Worm (Caenorhabditis elegans): Measurements from ENCODE around the gene grd-3.
"Not testable (repeated sequence)": the region's sequence is repeated elsewhere in the genome, so short reads cannot be mapped to it uniquely, and the experiment has no call there.

The grd-3 gene

ce11 chrIV:3418741-3419140 is 20.7 kb upstream of the grd-3 start:
- no peak for TF ChIP-seq hnd-1 (tag; optimal IDR thresholded peaks at IDR 0.05)
- no peak for TF ChIP-seq F13C5.2 (tag; optimal IDR thresholded peaks at IDR 0.05)
- TF ChIP-seq hmbx-1 (tag; optimal IDR thresholded peaks at IDR 0.05), result no peak
- no peak for TF ChIP-seq ets-7 (tag; optimal IDR thresholded peaks at IDR 0.05)
- TF ChIP-seq aly-1 (tag; optimal IDR thresholded peaks at IDR 0.05), result no peak
- TF ChIP-seq sea-1 (GFP tag; conservative IDR thresholded peaks at IDR 0.05), result no peak
- TF ChIP-seq flt-1 (GFP tag; IDR thresholded peaks at IDR 0.05), result no peak
- TF ChIP-seq tbx-11 (GFP tag; IDR thresholded peaks at IDR 0.05), result no peak
- TF ChIP-seq tbx-37 (GFP tag; conservative IDR thresholded peaks at IDR 0.05), result no peak
- no peak for TF ChIP-seq ceh-13 (GFP tag; optimal IDR thresholded peaks at IDR 0.05)

- TF ChIP-seq ama-1 (optimal IDR thresholded peaks at IDR 0.05) (no peak), tra-4 (tag; optimal IDR thresholded peaks at IDR 0.05) (no peak), aly-1 (tag; optimal IDR thresholded peaks at IDR 0.05) (no peak), flt-1 (GFP tag; IDR thresholded peaks at IDR 0.05) (no peak), tbx-37 (GFP tag; conservative IDR thresholded peaks at IDR 0.05) (no peak), F13C5.2 (tag; optimal IDR thresholded peaks at IDR 0.05) (no peak), pes-1 (GFP tag; IDR thresholded peaks at IDR 0.05) (no peak), ceh-36 (tag; optimal IDR thresholded peaks at IDR 0.05) (no peak), hmg-4 (GFP tag; optimal IDR thresholded peaks at IDR 0.05) (no peak), hmbx-1 (tag; optimal IDR thresholded peaks at IDR 0.05) (no peak), scrt-1 (GFP tag; IDR thresholded peaks at IDR 0.05) (no peak), sea-1 (GFP tag; conservative IDR thresholded peaks at IDR 0.05) (no peak), ets-7 (tag; optimal IDR thresholded peaks at IDR 0.05) (no peak)
Measured at ce11 chrIV:3422516-3422915, 16.9 kb upstream of the grd-3 start, which contains the start of gene C04C3.6. Gene C04C3.6 (minus strand): TSS chrIV:3422616.

ce11 chrIV:3428434-3428950 is 11.0 kb upstream of the grd-3 start, which contains the start of the genes C04C3.9 and srz-60:
Gene C04C3.9 (minus strand): TSS chrIV:3428534.
Gene srz-60 (plus strand): TSS chrIV:3428900.
- no peak for TF ChIP-seq tra-4 (tag; optimal IDR thresholded peaks at IDR 0.05)
- TF ChIP-seq ceh-36 (tag; optimal IDR thresholded peaks at IDR 0.05), result no peak
- TF ChIP-seq ceh-13 (GFP tag; optimal IDR thresholded peaks at IDR 0.05), result no peak
- no peak for TF ChIP-seq pes-1 (GFP tag; IDR thresholded peaks at IDR 0.05)
- TF ChIP-seq sea-1 (GFP tag; conservative IDR thresholded peaks at IDR 0.05), result no peak
- TF ChIP-seq tbx-11 (GFP tag; IDR thresholded peaks at IDR 0.05), result no peak
- no peak for TF ChIP-seq aly-1 (tag; optimal IDR thresholded peaks at IDR 0.05)
- TF ChIP-seq F13C5.2 (tag; optimal IDR thresholded peaks at IDR 0.05), result no peak
- TF ChIP-seq flt-1 (GFP tag; IDR thresholded peaks at IDR 0.05), result no peak

ce11 chrIV:3433387-3433786 is 6.1 kb upstream of the grd-3 start, which contains the start of gene C04C3.7:
Gene C04C3.7 (minus strand): TSS chrIV:3433487.
- not testable (repeated sequence) for TF ChIP-seq ama-1 (optimal IDR thresholded peaks at IDR 0.05); flt-1 (GFP tag; IDR thresholded peaks at IDR 0.05); sea-1 (GFP tag; conservative IDR thresholded peaks at IDR 0.05)

ce11 chrIV:3436021-3436420 is 3.4 kb upstream of the grd-3 start, which contains the start of gene srz-32:
Gene srz-32 (plus strand): TSS chrIV:3436321.
- TF ChIP-seq hnd-1 (tag; optimal IDR thresholded peaks at IDR 0.05) (no peak), aly-1 (tag; optimal IDR thresholded peaks at IDR 0.05) (no peak), ceh-13 (GFP tag; optimal IDR thresholded peaks at IDR 0.05) (no peak), pes-1 (GFP tag; IDR thresholded peaks at IDR 0.05) (no peak), B0310.2 (tag; optimal IDR thresholded peaks at IDR 0.05) (no peak), hmbx-1 (tag; optimal IDR thresholded peaks at IDR 0.05) (no peak), tra-4 (tag; optimal IDR thresholded peaks at IDR 0.05) (no peak), tbx-11 (GFP tag; IDR thresholded peaks at IDR 0.05) (no peak), F13C5.2 (tag; optimal IDR thresholded peaks at IDR 0.05) (no peak), ets-7 (tag; optimal IDR thresholded peaks at IDR 0.05) (no peak), ceh-36 (tag; optimal IDR thresholded peaks at IDR 0.05) (no peak), flt-1 (GFP tag; IDR thresholded peaks at IDR 0.05) (no peak), hmg-4 (GFP tag; optimal IDR thresholded peaks at IDR 0.05) (no peak), tbx-37 (GFP tag; conservative IDR thresholded peaks at IDR 0.05) (no peak)

ce11 chrIV:3438022-3438421 is 1.4 kb upstream of the grd-3 start, which contains the start of gene grd-13:
Gene grd-13 (plus strand): TSS chrIV:3438312.
- no peak for TF ChIP-seq tbx-11 (GFP tag; IDR thresholded peaks at IDR 0.05)
- TF ChIP-seq B0310.2 (tag; optimal IDR thresholded peaks at IDR 0.05), result no peak

- TF ChIP-seq scrt-1 (GFP tag; IDR thresholded peaks at IDR 0.05) (no peak), ceh-13 (GFP tag; optimal IDR thresholded peaks at IDR 0.05) (no peak), aly-1 (tag; optimal IDR thresholded peaks at IDR 0.05) (no peak), B0310.2 (tag; optimal IDR thresholded peaks at IDR 0.05) (no peak), pes-1 (GFP tag; IDR thresholded peaks at IDR 0.05) (no peak), tbx-37 (GFP tag; conservative IDR thresholded peaks at IDR 0.05) (no peak), tbx-11 (GFP tag; IDR thresholded peaks at IDR 0.05) (no peak), hnd-1 (tag; optimal IDR thresholded peaks at IDR 0.05) (no peak), ets-7 (tag; optimal IDR thresholded peaks at IDR 0.05) (no peak)
Measured at ce11 chrIV:3440848-3441247, 1.4 kb downstream of the grd-3 start, which contains the start of gene grd-10. Gene grd-10 (plus strand): TSS chrIV:3441055.

- TF ChIP-seq tra-4 (tag; optimal IDR thresholded peaks at IDR 0.05) (no peak), sea-1 (GFP tag; conservative IDR thresholded peaks at IDR 0.05) (no peak)
Measured at ce11 chrIV:3442513-3442912, 3.1 kb downstream of the grd-3 start.

ce11 chrIV:3444101-3444500 is 4.6 kb downstream of the grd-3 start, which contains the start of gene F09D12.2:
Gene F09D12.2 (minus strand): TSS chrIV:3444201.
- no peak for TF ChIP-seq ceh-36 (tag; optimal IDR thresholded peaks at IDR 0.05)
- TF ChIP-seq ets-7 (tag; optimal IDR thresholded peaks at IDR 0.05), result no peak
- TF ChIP-seq scrt-1 (GFP tag; IDR thresholded peaks at IDR 0.05), result no peak
- no peak for TF ChIP-seq flt-1 (GFP tag; IDR thresholded peaks at IDR 0.05)
- no peak for TF ChIP-seq hmg-4 (GFP tag; optimal IDR thresholded peaks at IDR 0.05)
- no peak for TF ChIP-seq sea-1 (GFP tag; conservative IDR thresholded peaks at IDR 0.05)
- TF ChIP-seq ama-1 (optimal IDR thresholded peaks at IDR 0.05), result no peak
- TF ChIP-seq B0310.2 (tag; optimal IDR thresholded peaks at IDR 0.05), result no peak
- no peak for TF ChIP-seq hnd-1 (tag; optimal IDR thresholded peaks at IDR 0.05)
- TF ChIP-seq tbx-37 (GFP tag; conservative IDR thresholded peaks at IDR 0.05), result no peak
- TF ChIP-seq hmbx-1 (tag; optimal IDR thresholded peaks at IDR 0.05), result no peak
- TF ChIP-seq tbx-11 (GFP tag; IDR thresholded peaks at IDR 0.05), result no peak
- no peak for TF ChIP-seq pes-1 (GFP tag; IDR thresholded peaks at IDR 0.05)
- no peak for TF ChIP-seq F13C5.2 (tag; optimal IDR thresholded peaks at IDR 0.05)
- TF ChIP-seq ceh-13 (GFP tag; optimal IDR thresholded peaks at IDR 0.05), result no peak

Data from whole organism, early embryonic.